Worm (Caenorhabditis elegans): ENCODE results near the gene H35B03.1.

The H35B03.1 gene

DNA sequence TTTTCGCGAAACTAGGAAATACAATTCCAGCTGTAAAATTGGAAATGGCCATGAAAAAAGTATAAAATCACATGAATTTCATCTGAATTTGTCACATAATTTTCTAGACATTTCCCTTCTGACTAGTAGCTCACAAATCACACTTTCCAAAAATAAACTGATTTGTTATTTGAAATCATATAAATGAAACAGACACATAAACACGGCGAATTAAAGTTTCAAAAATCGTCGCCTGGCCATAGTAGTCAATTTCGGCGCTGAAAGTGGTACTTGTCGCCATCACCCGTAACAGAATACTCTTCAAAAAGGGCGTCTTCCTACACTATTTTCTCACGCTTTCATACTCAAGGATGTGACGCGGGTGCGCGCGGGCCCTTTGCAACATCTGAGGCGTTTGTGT lies 27.3 kb downstream of the H35B03.1 start:
- TF ChIP-seq T22C8.4 (GFP tag; IDR thresholded peaks at IDR 0.05) (no peak), klf-2 (GFP tag; conservative IDR thresholded peaks at IDR 0.05) (no peak), ztf-29 (GFP tag; IDR thresholded peaks at IDR 0.05) (no peak), tab-1 (GFP tag; IDR thresholded peaks at IDR 0.05) (no peak), med-1 (GFP tag; optimal IDR thresholded peaks at IDR 0.05; ENCODE audit: insufficient read depth) (no peak), flt-1 (GFP tag; IDR thresholded peaks at IDR 0.05) (no peak), ref-1 (GFP tag; conservative IDR thresholded peaks at IDR 0.05) (no peak), cog-1 (tag; optimal IDR thresholded peaks at IDR 0.05) (no peak), ztf-23 (GFP tag; IDR thresholded peaks at IDR 0.05) (no peak)

DNA sequence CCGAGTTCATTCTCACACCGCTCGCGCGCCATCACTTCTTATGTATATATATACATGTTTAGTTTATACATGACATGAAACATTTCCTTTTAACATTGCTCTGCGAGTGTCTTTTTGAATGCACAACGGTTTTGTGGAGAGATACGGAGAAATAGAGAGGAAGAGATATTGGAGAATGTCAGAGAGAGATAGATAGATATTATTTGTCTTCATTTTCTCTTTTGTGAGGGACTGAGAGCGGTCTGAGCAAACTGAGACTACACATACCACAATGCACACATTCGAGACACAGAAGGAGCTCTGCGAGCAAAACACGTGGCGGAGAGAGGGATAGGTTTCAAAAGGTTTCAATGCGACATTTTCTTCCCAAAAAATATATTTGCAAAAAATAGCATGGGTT lies 27.9 kb downstream of the H35B03.1 start:
- TF ChIP-seq ref-1 (GFP tag; conservative IDR thresholded peaks at IDR 0.05) (no peak), flt-1 (GFP tag; IDR thresholded peaks at IDR 0.05) (0 out of 2 replicates have a peak, but pooled peaks have one; percentile 30), ztf-23 (GFP tag; IDR thresholded peaks at IDR 0.05) (no peak), cog-1 (tag; optimal IDR thresholded peaks at IDR 0.05) (peak; percentile 31), T22C8.4 (GFP tag; IDR thresholded peaks at IDR 0.05) (no peak)

DNA sequence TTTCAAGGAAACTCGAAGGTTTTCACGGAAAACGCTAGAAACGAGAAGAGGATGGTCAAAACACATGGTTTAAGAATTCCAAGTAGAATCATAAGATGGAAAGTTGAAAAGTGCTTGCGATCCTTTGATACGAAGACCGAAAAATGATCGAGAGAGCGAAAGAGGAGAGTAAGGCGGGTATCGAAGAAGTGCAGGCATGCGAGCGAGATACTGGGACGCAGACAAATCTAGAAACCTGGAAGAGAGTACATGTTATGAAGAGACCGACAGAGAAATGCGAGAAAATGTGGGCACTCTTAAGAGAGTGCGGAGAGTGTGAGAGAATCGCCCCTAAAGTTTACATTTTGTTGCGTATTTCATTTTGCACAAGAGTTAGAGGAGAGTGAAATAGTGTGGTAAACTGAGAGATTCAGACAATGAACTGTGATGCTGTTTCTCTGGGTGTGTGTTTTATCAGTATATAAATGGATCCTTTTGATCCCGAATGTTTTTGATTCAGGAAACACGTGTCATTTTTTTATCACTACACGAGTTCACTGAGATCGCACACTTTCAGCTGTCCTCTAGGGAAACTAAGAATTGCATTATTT lies 28.6 kb downstream of the H35B03.1 start:
- TF ChIP-seq klf-2 (GFP tag; conservative IDR thresholded peaks at IDR 0.05) (no peak), ztf-29 (GFP tag; IDR thresholded peaks at IDR 0.05) (no peak), ref-1 (GFP tag; conservative IDR thresholded peaks at IDR 0.05) (no peak), T22C8.4 (GFP tag; IDR thresholded peaks at IDR 0.05) (no peak), tab-1 (GFP tag; IDR thresholded peaks at IDR 0.05) (no peak), med-1 (GFP tag; optimal IDR thresholded peaks at IDR 0.05; ENCODE audit: insufficient read depth) (no peak), cog-1 (tag; optimal IDR thresholded peaks at IDR 0.05) (no peak), ztf-23 (GFP tag; IDR thresholded peaks at IDR 0.05) (no peak), flt-1 (GFP tag; IDR thresholded peaks at IDR 0.05) (no peak)

DNA sequence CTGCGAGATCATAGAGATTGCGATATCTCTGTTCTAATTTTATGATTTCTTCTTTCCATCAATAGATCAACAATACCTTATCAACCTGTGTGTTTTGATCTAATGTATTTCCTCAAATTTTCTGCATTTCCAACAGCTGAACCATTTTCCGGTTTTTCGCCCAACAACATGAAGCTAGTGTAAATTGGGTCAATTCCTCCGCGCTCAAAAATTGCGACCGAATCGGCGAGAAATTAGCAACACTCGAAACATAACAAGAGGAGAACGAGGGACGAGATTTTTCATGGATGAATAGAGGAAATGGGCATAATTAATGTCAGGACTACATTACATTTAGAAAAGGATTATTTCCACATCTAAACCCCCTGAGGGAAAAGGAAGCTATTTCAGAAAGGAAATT lies 29.4 kb downstream of the H35B03.1 start:
- TF ChIP-seq ztf-29 (GFP tag; IDR thresholded peaks at IDR 0.05) = no peak
- no peak for TF ChIP-seq ref-1 (GFP tag; conservative IDR thresholded peaks at IDR 0.05)
- no peak for TF ChIP-seq tab-1 (GFP tag; IDR thresholded peaks at IDR 0.05)
- TF ChIP-seq flt-1 (GFP tag; IDR thresholded peaks at IDR 0.05) = no peak
- TF ChIP-seq T22C8.4 (GFP tag; IDR thresholded peaks at IDR 0.05) = no peak
- no peak for TF ChIP-seq ztf-23 (GFP tag; IDR thresholded peaks at IDR 0.05)
- TF ChIP-seq med-1 (GFP tag; optimal IDR thresholded peaks at IDR 0.05; ENCODE audit: insufficient read depth) = no peak
- no peak for TF ChIP-seq cog-1 (tag; optimal IDR thresholded peaks at IDR 0.05)
- no peak for TF ChIP-seq klf-2 (GFP tag; conservative IDR thresholded peaks at IDR 0.05)

DNA sequence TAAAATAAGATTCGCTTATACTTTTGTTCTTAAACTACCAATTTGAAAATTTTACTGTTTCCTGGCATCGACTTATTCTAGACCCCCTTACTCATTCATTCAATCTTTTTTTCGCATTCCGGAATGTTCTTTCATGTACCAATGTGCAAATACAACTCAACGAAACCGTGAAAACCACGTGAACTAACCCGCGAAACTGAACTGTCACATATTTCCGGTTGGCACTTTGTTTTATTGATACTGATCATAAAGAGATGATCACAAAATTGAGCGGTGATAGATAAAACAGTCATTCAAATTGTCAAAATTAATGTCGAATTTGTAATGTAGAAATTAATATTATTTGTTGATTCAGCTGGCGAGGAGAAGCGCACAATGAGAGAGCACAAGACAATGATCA lies 30.5 kb downstream of the H35B03.1 start:
- no peak for TF ChIP-seq T22C8.4 (GFP tag; IDR thresholded peaks at IDR 0.05)
- TF ChIP-seq flt-1 (GFP tag; IDR thresholded peaks at IDR 0.05) = no peak
- no peak for TF ChIP-seq ztf-29 (GFP tag; IDR thresholded peaks at IDR 0.05)
- no peak for TF ChIP-seq ztf-23 (GFP tag; IDR thresholded peaks at IDR 0.05)
- no peak for TF ChIP-seq cog-1 (tag; optimal IDR thresholded peaks at IDR 0.05)
- no peak for TF ChIP-seq tab-1 (GFP tag; IDR thresholded peaks at IDR 0.05)
- TF ChIP-seq med-1 (GFP tag; optimal IDR thresholded peaks at IDR 0.05; ENCODE audit: insufficient read depth) = no peak
- TF ChIP-seq ref-1 (GFP tag; conservative IDR thresholded peaks at IDR 0.05) = no peak

DNA sequence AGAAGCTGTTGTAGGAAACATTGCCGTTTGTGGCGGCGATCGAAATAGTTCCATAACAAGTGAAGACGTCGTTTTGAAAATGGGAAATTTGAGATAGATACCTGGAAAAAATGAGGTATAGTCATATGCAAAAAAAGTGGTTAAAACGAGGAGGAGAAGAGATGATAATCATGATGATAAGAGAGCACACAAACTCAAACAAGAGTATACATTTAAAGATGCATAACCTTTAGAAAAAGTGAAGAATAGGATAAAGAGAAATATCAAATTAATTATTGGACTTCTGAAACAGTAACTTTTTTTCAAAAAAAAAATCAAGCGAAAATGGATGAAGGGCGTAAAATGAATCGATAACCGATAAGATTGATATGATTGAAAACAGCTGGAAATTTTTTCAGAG lies 32.4 kb downstream of the H35B03.1 start, which contains the start of gene nhr-46:
Gene nhr-46 (minus strand): TSS at position 101 of the 400 bp plus-strand sequence.
- no peak for TF ChIP-seq T22C8.4 (GFP tag; IDR thresholded peaks at IDR 0.05)
- TF ChIP-seq klf-2 (GFP tag; conservative IDR thresholded peaks at IDR 0.05) = no peak
- no peak for TF ChIP-seq cog-1 (tag; optimal IDR thresholded peaks at IDR 0.05)
- no peak for TF ChIP-seq flt-1 (GFP tag; IDR thresholded peaks at IDR 0.05)
- TF ChIP-seq ref-1 (GFP tag; conservative IDR thresholded peaks at IDR 0.05) = no peak
- TF ChIP-seq tab-1 (GFP tag; IDR thresholded peaks at IDR 0.05) = no peak
- no peak for TF ChIP-seq ztf-23 (GFP tag; IDR thresholded peaks at IDR 0.05)
- TF ChIP-seq ztf-29 (GFP tag; IDR thresholded peaks at IDR 0.05) = no peak
- TF ChIP-seq med-1 (GFP tag; optimal IDR thresholded peaks at IDR 0.05; ENCODE audit: insufficient read depth) = no peak

DNA sequence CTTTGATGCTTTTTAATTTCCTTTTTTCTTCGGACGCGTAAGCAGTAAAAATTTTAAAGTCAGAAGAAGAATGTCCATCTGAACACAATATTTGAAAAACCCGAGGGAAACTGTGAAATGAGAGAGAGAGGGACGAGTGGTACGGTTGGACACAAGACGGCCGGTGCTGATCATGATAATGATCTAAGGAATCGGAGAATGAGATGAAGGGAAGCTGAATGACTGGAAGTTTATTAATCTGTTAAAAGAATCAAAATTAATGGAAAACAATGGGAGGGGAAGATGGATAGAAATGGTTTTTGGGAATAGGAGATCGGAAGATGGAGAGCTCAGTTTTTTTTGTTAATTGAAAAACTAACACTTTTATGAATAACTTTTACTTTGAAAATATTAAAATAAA lies 33.3 kb downstream of the H35B03.1 start:
- no peak for TF ChIP-seq ztf-29 (GFP tag; IDR thresholded peaks at IDR 0.05)
- no peak for TF ChIP-seq tab-1 (GFP tag; IDR thresholded peaks at IDR 0.05)
- TF ChIP-seq med-1 (GFP tag; optimal IDR thresholded peaks at IDR 0.05; ENCODE audit: insufficient read depth) = no peak
- no peak for TF ChIP-seq T22C8.4 (GFP tag; IDR thresholded peaks at IDR 0.05)
- no peak for TF ChIP-seq ztf-23 (GFP tag; IDR thresholded peaks at IDR 0.05)
- TF ChIP-seq flt-1 (GFP tag; IDR thresholded peaks at IDR 0.05) = no peak
- no peak for TF ChIP-seq ref-1 (GFP tag; conservative IDR thresholded peaks at IDR 0.05)
- TF ChIP-seq klf-2 (GFP tag; conservative IDR thresholded peaks at IDR 0.05) = no peak
- no peak for TF ChIP-seq cog-1 (tag; optimal IDR thresholded peaks at IDR 0.05)

DNA sequence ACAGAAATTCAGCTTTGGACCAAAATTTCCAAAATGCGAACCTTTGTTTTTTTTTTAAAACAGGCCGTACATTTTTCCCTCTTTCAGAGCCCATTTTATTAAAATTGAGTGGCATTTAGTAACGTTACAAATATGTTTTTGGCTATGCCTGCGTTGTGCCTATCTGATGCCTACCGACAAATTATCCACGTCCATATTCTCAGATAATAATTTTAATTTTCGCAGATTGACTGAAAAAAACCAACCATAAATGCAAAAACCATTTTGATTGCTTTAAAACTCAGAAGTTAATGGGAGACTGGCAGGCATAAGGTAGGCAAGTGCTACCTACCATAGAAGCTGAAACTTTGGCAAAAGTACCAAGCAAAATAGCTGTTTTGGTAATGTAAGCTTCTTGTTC lies 35.3 kb downstream of the H35B03.1 start:
- TF ChIP-seq ztf-29 (GFP tag; IDR thresholded peaks at IDR 0.05) (no peak), med-1 (GFP tag; optimal IDR thresholded peaks at IDR 0.05; ENCODE audit: insufficient read depth) (no peak), ztf-23 (GFP tag; IDR thresholded peaks at IDR 0.05) (no peak), tab-1 (GFP tag; IDR thresholded peaks at IDR 0.05) (no peak), klf-2 (GFP tag; conservative IDR thresholded peaks at IDR 0.05) (no peak), flt-1 (GFP tag; IDR thresholded peaks at IDR 0.05) (no peak), T22C8.4 (GFP tag; IDR thresholded peaks at IDR 0.05) (no peak), cog-1 (tag; optimal IDR thresholded peaks at IDR 0.05) (no peak), ref-1 (GFP tag; conservative IDR thresholded peaks at IDR 0.05) (no peak)

DNA sequence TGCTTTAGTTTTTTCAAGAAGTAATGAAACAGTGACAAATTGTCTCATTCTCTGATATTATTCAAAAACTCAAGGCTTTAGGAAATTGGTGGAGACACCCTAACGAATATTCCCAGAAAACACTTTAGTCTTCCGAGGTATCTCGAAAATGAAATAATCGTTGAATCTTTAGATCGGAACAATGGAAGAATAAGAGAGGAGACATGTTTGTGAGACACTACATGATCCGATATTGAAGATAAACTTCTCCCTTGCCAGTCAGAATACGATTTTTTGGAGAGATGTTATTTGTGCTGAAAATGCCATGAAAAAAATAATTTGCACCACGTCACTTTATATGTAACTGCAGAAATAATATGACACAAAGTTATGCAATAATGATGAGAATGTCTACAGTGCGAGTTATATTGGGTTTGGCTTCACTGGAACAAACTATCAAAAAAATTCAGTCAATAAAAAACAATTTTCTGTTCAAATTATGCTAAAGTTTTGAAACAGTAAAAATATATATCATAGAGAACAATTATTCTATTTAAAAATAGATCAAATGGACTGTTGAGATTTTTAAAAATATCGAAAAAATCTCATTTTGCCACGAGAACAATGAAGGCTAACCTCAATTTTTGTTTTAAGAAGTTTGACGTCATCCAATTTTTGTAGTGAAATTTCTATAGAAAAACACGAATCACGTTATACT lies 36.0 kb downstream of the H35B03.1 start:
- TF ChIP-seq klf-2 (GFP tag; conservative IDR thresholded peaks at IDR 0.05) = no peak
- TF ChIP-seq T22C8.4 (GFP tag; IDR thresholded peaks at IDR 0.05) = no peak
- TF ChIP-seq ztf-23 (GFP tag; IDR thresholded peaks at IDR 0.05) = no peak
- no peak for TF ChIP-seq ref-1 (GFP tag; conservative IDR thresholded peaks at IDR 0.05)
- TF ChIP-seq ztf-29 (GFP tag; IDR thresholded peaks at IDR 0.05) = no peak
- TF ChIP-seq med-1 (GFP tag; optimal IDR thresholded peaks at IDR 0.05; ENCODE audit: insufficient read depth) = no peak
- no peak for TF ChIP-seq tab-1 (GFP tag; IDR thresholded peaks at IDR 0.05)
- no peak for TF ChIP-seq cog-1 (tag; optimal IDR thresholded peaks at IDR 0.05)
- no peak for TF ChIP-seq flt-1 (GFP tag; IDR thresholded peaks at IDR 0.05)

Measured in whole organism, midembryonic.